Worm (Caenorhabditis elegans) whole organism, late embryonic: Measurements from ENCODE around the gene srw-143.

Experiments
- F13H6.1 ChIP-seq: sonication (generic microtip); optimal IDR thresholded peaks from 2 replicates; lab custom pipeline; 2016; ENCODE audit warnings: missing genetic modification characterization, missing compliant biosample characterization
- ama-1 ChIP-seq: fragments of 150-350 bp; optimal IDR thresholded peaks from 2 replicates; lab custom pipeline; 2014
- ceh-14 ChIP-seq: sonication (generic microtip); optimal IDR thresholded peaks from 2 replicates; lab custom pipeline; 2016; ENCODE audit warnings: missing genotype, missing genetic modification characterization, missing compliant biosample characterization
- ceh-24 ChIP-seq: sonication (generic microtip); optimal IDR thresholded peaks from 2 replicates; lab custom pipeline; 2016; ENCODE audit warnings: mild to moderate bottlenecking, missing genetic modification characterization, missing compliant biosample characterization
- ceh-6 ChIP-seq: fragments of 200-800 bp; sonication (Bioruptor generic); optimal IDR thresholded peaks from 2 replicates; lab custom pipeline; 2018; ENCODE audit warnings: mild to moderate bottlenecking, missing genetic modification characterization, missing compliant biosample characterization
- dve-1 ChIP-seq: sonication (generic microtip); optimal IDR thresholded peaks from 2 replicates; lab custom pipeline; 2017; ENCODE audit warnings: antibody characterized with exemption, mild to moderate bottlenecking, missing genetic modification characterization, missing compliant biosample characterization
- hlh-13 ChIP-seq: fragments of 200-800 bp; sonication (Bioruptor generic); optimal IDR thresholded peaks from 2 replicates; lab custom pipeline; 2018; ENCODE audit warnings: mild to moderate bottlenecking, missing genetic modification characterization, missing compliant biosample characterization
- lin-11 ChIP-seq: fragments of 200-800 bp; sonication (Bioruptor generic); optimal IDR thresholded peaks from 2 replicates; lab custom pipeline; 2018; ENCODE audit warnings: mild to moderate bottlenecking, missing genetic modification characterization, missing compliant biosample characterization
- mec-3 ChIP-seq: sonication (generic microtip); optimal IDR thresholded peaks from 2 replicates; lab custom pipeline; 2016; ENCODE audit warnings: borderline replicate concordance, missing genetic modification characterization, missing compliant biosample characterization
- pqm-1 ChIP-seq: sonication (generic microtip); optimal IDR thresholded peaks from 2 replicates; lab custom pipeline; 2016; ENCODE audit warnings: missing genetic modification characterization, missing compliant biosample characterization
- sox-4 ChIP-seq: sonication (generic microtip); optimal IDR thresholded peaks from 2 replicates; lab custom pipeline; 2017; ENCODE audit warnings: mild to moderate bottlenecking, missing genetic modification characterization, inconsistent platforms, missing compliant biosample characterization

ce11 chrV:2987407-2987806 lies 46.1 kb upstream of the srw-143 start, which contains the start of gene srh-85:
- TF ChIP-seq sox-4 (tag; lab: Kevin White, UChicago) = no peak
- no peak for TF ChIP-seq hlh-13
- TF ChIP-seq dve-1 (tag; lab: Kevin White, UChicago) = no peak
- no peak for TF ChIP-seq ceh-6 (GFP tag; lab: Kevin White, UChicago)
- no peak for TF ChIP-seq F13H6.1
- TF ChIP-seq ama-1 (lab: Kevin White, UChicago) = no peak
- no peak for TF ChIP-seq pqm-1 (tag; lab: Kevin White, UChicago)
- TF ChIP-seq ceh-24 = no peak
- no peak for TF ChIP-seq mec-3
- no peak for TF ChIP-seq lin-11 (tag; lab: Kevin White, UChicago)
- no peak for TF ChIP-seq ceh-14 (tag; lab: Kevin White, UChicago)
